Fruit fly (Drosophila melanogaster) whole organism, embryonic: ENCODE results near the gene CG10280.

Source experiments
- Atf-2 ChIP-seq: fragments of 200-800 bp; sonication (Bioruptor generic); optimal IDR thresholded peaks from 2 replicates; lab custom pipeline; 2016; ENCODE audit warnings: missing biosample characterization, missing genetic modification characterization
- CG10462 ChIP-seq: fragments of 200-800 bp; sonication (Bioruptor generic); optimal IDR thresholded peaks from 2 replicates; lab custom pipeline; 2016; ENCODE audit warnings: missing biosample characterization, missing genetic modification characterization
- CG12104 ChIP-seq: fragments of 200-800 bp; sonication (Bioruptor generic); optimal IDR thresholded peaks from 3 replicates; lab custom pipeline; 2016; ENCODE audit warnings: missing biosample characterization, missing genetic modification characterization
- CG1233 ChIP-seq: fragments of 200-800 bp; sonication (Bioruptor generic); optimal IDR thresholded peaks from 4 replicates; lab custom pipeline; 2018; ENCODE audit warnings: missing biosample characterization, mild to moderate bottlenecking, missing genetic modification characterization
- CG12659 ChIP-seq: fragments of 200-800 bp; sonication (Bioruptor generic); optimal IDR thresholded peaks from 3 replicates; lab custom pipeline; 2017; ENCODE audit warnings: mild to moderate bottlenecking, missing biosample characterization, missing genetic modification reagents, missing genetic modification characterization
- CG13624 ChIP-seq: fragments of 200-800 bp; sonication (Bioruptor generic); optimal IDR thresholded peaks from 2 replicates; lab custom pipeline; 2016; ENCODE audit warnings: missing biosample characterization, missing genetic modification characterization
- CG16815 ChIP-seq: fragments of 200-800 bp; sonication (Bioruptor generic); optimal IDR thresholded peaks from 3 replicates; lab custom pipeline; 2017; ENCODE audit warnings: missing biosample characterization, mild to moderate bottlenecking, missing genetic modification characterization
- CG16863 ChIP-seq: fragments of 200-800 bp; sonication (Bioruptor generic); optimal IDR thresholded peaks from 3 replicates; lab custom pipeline; 2016; ENCODE audit warnings: missing biosample characterization, missing genetic modification characterization
- CG17359 ChIP-seq: fragments of 200-800 bp; sonication (Bioruptor generic); optimal IDR thresholded peaks from 3 replicates; lab custom pipeline; 2018; ENCODE audit warnings: missing biosample characterization, mild to moderate bottlenecking, missing genetic modification characterization, moderate library complexity
- CG18011 ChIP-seq: fragments of 200-800 bp; sonication (Bioruptor generic); optimal IDR thresholded peaks from 2 replicates; lab custom pipeline; 2017; ENCODE audit warnings: missing biosample characterization, missing genetic modification characterization, mild to moderate bottlenecking, moderate library complexity, missing genotype
- CG18764 ChIP-seq: fragments of 200-800 bp; sonication (Bioruptor generic); optimal IDR thresholded peaks from 3 replicates; lab custom pipeline; 2016; ENCODE audit warnings: missing biosample characterization, missing genetic modification characterization
- CG2202 ChIP-seq: fragments of 200-800 bp; sonication (Bioruptor generic); optimal IDR thresholded peaks from 2 replicates; lab custom pipeline; 2018; ENCODE audit warnings: missing biosample characterization, mild to moderate bottlenecking, missing genetic modification characterization
- CG5180 ChIP-seq: fragments of 200-800 bp; sonication (Bioruptor generic); optimal IDR thresholded peaks from 3 replicates; lab custom pipeline; 2017; ENCODE audit warnings: missing biosample characterization, missing genetic modification characterization, mild to moderate bottlenecking, moderate library complexity, missing genetic modification reagents
- CG5953 ChIP-seq: fragments of 200-800 bp; sonication (Bioruptor generic); IDR thresholded peaks from 2 replicates; pipeline ENCODE4 v1.3.6; 2022; ENCODE audit warnings: missing biosample characterization, missing genetic modification characterization
- CG6791 ChIP-seq: fragments of 200-800 bp; sonication (Bioruptor generic); IDR thresholded peaks from 3 replicates; pipeline ENCODE4 v1.3.6; 2022; ENCODE audit warnings: missing biosample characterization, missing genetic modification characterization; ENCODE audit not compliant: partially characterized antibody
- CG7745 ChIP-seq: fragments of 200-800 bp; sonication (Bioruptor generic); optimal IDR thresholded peaks from 2 replicates; lab custom pipeline; 2018; ENCODE audit warnings: missing biosample characterization, mild to moderate bottlenecking, missing genetic modification characterization, moderate library complexity
- CG9932 ChIP-seq: fragments of 200-800 bp; sonication (Bioruptor generic); IDR thresholded peaks from 2 replicates; pipeline ENCODE4 v1.3.6; 2022; ENCODE audit warnings: missing biosample characterization, missing genetic modification characterization
- D19A ChIP-seq: fragments of 200-800 bp; optimal IDR thresholded peaks from 3 replicates; lab custom pipeline; 2019; ENCODE audit warnings: missing biosample characterization, mild to moderate bottlenecking, missing genetic modification characterization, moderate library complexity
- Fer3 ChIP-seq: fragments of 200-800 bp; sonication (Bioruptor generic); optimal IDR thresholded peaks from 2 replicates; lab custom pipeline; 2018; ENCODE audit warnings: missing biosample characterization, mild to moderate bottlenecking, missing genetic modification characterization, moderate library complexity
- HHEX ChIP-seq: fragments of 200-800 bp; sonication (Bioruptor generic); optimal IDR thresholded peaks from 3 replicates; lab custom pipeline; 2017; ENCODE audit warnings: missing biosample characterization, mild to moderate bottlenecking, missing genetic modification characterization, missing genetic modification reagents
- HLH3B ChIP-seq: fragments of 200-800 bp; sonication (Bioruptor generic); IDR thresholded peaks from 2 replicates; pipeline ENCODE4 v1.3.6; 2022; ENCODE audit warnings: missing biosample characterization, missing genetic modification characterization
- Med ChIP-seq: fragments of 200-800 bp; sonication (Bioruptor generic); peaks from one replicate; lab custom pipeline; 2016; ENCODE audit warnings: missing biosample characterization, missing genetic modification characterization, mild to moderate bottlenecking, inconsistent platforms, moderate library complexity
- NC2α ChIP-seq: fragments of 200-800 bp; sonication (Bioruptor generic); optimal IDR thresholded peaks from 2 replicates; lab custom pipeline; 2016; ENCODE audit warnings: missing biosample characterization, missing genetic modification characterization
- Nf-YA ChIP-seq: fragments of 200-800 bp; sonication (Bioruptor generic); IDR thresholded peaks from 2 replicates; pipeline ENCODE4 v1.3.6; 2022; ENCODE audit warnings: missing biosample characterization, missing genetic modification characterization
- Rfx ChIP-seq: fragments of 200-800 bp; sonication (Bioruptor generic); IDR thresholded peaks from 2 replicates; pipeline ENCODE4 v1.3.6; 2022; ENCODE audit warnings: missing biosample characterization, missing genetic modification characterization
- Sry-δ ChIP-seq: fragments of 200-800 bp; sonication (Bioruptor generic); optimal IDR thresholded peaks from 2 replicates; lab custom pipeline; 2016; ENCODE audit warnings: missing biosample characterization, missing genetic modification characterization
- bbx ChIP-seq: fragments of 200-800 bp; sonication (Bioruptor generic); IDR thresholded peaks from 2 replicates; pipeline ENCODE4 v1.3.6; 2022; ENCODE audit warnings: missing biosample characterization, missing genetic modification characterization; ENCODE audit not compliant: partially characterized antibody
- bowl ChIP-seq: fragments of 200-800 bp; sonication (Bioruptor generic); IDR thresholded peaks from 2 replicates; pipeline ENCODE4 v1.3.6; 2022; ENCODE audit warnings: missing biosample characterization, missing genetic modification characterization
- cad ChIP-seq: fragments of >200 bp; optimal IDR thresholded peaks from 2 replicates; lab custom pipeline; 2017; ENCODE audit warnings: missing biosample characterization, missing genetic modification characterization
- cg ChIP-seq: fragments of 200-800 bp; sonication (Bioruptor generic); optimal IDR thresholded peaks from 3 replicates; lab custom pipeline; 2019; ENCODE audit warnings: missing biosample characterization, mild to moderate bottlenecking, missing genetic modification characterization, moderate library complexity
- ci ChIP-seq: fragments of 200-800 bp; sonication (Bioruptor generic); IDR thresholded peaks from 3 replicates; pipeline ENCODE4 v1.3.6; 2022; ENCODE audit warnings: missing biosample characterization, missing genetic modification characterization
- cwo ChIP-seq: fragments of 200-800 bp; sonication (Bioruptor generic); optimal IDR thresholded peaks from 3 replicates; lab custom pipeline; 2017; ENCODE audit warnings: missing biosample characterization, missing genetic modification characterization, mild to moderate bottlenecking, moderate library complexity, missing genetic modification reagents
- danr ChIP-seq: fragments of 200-800 bp; sonication (Bioruptor generic); IDR thresholded peaks from 2 replicates; pipeline ENCODE4 v1.3.6; 2022; ENCODE audit warnings: missing biosample characterization, missing genetic modification characterization
- fd102C ChIP-seq: fragments of 200-800 bp; sonication (Bioruptor generic); optimal IDR thresholded peaks from 2 replicates; lab custom pipeline; 2018; ENCODE audit warnings: missing biosample characterization, mild to moderate bottlenecking, missing genetic modification characterization, moderate library complexity
- gcm ChIP-seq: fragments of 200-800 bp; sonication (Bioruptor generic); optimal IDR thresholded peaks from 2 replicates; lab custom pipeline; 2019; ENCODE audit warnings: missing biosample characterization, mild to moderate bottlenecking, missing genetic modification characterization, moderate library complexity
- gem ChIP-seq: fragments of 200-800 bp; sonication (Bioruptor generic); optimal IDR thresholded peaks from 2 replicates; lab custom pipeline; 2019; ENCODE audit warnings: missing biosample characterization, mild to moderate bottlenecking, missing genetic modification characterization, moderate library complexity
- gsb-n ChIP-seq: fragments of 200-800 bp; sonication (Bioruptor generic); optimal IDR thresholded peaks from 3 replicates; lab custom pipeline; 2018; ENCODE audit warnings: missing biosample characterization, mild to moderate bottlenecking, missing genetic modification characterization
- hbn ChIP-seq: fragments of 200-800 bp; sonication (Bioruptor generic); IDR thresholded peaks from 2 replicates; pipeline ENCODE4 v1.3.6; 2022; ENCODE audit warnings: missing biosample characterization, missing genetic modification characterization; ENCODE audit not compliant: partially characterized antibody
- jigr1 ChIP-seq: fragments of 200-800 bp; sonication (Bioruptor generic); IDR thresholded peaks from 3 replicates; pipeline ENCODE4 v1.3.6; 2022; ENCODE audit warnings: missing biosample characterization, missing genetic modification characterization
- lmd ChIP-seq: fragments of 200-800 bp; sonication (Bioruptor generic); IDR thresholded peaks from 2 replicates; pipeline ENCODE4 v1.3.6; 2022; ENCODE audit warnings: missing biosample characterization, missing genetic modification characterization
- mld ChIP-seq: fragments of 200-800 bp; sonication (Bioruptor generic); IDR thresholded peaks from 3 replicates; pipeline ENCODE4 v1.3.6; 2022; ENCODE audit warnings: missing biosample characterization, missing genetic modification characterization; ENCODE audit not compliant: partially characterized antibody
- pita ChIP-seq: fragments of 200-800 bp; sonication (Bioruptor generic); optimal IDR thresholded peaks from 2 replicates; lab custom pipeline; 2017; ENCODE audit warnings: missing biosample characterization, mild to moderate bottlenecking, missing genetic modification characterization
- rib ChIP-seq: fragments of 200-800 bp; sonication (Bioruptor generic); IDR thresholded peaks from 2 replicates; pipeline ENCODE4 v1.3.6; 2022; ENCODE audit warnings: missing biosample characterization, missing genetic modification characterization
- sc ChIP-seq, 3 experiments: fragments of >200 bp in 2 of 3; fragments of 200-800 bp in 1 of 3; sonication (Bioruptor generic) in 1 of 3; optimal IDR thresholded peaks; 2 replicates in 2 of 3; 3 replicates in 1 of 3; lab custom pipeline; 2017; ENCODE audit warnings: mild to moderate bottlenecking in 1 of 3, missing biosample characterization in 1 of 3, missing genetic modification characterization in 1 of 3, missing genetic modification reagents in 1 of 3
- sim ChIP-seq: fragments of 200-800 bp; sonication (Bioruptor generic); IDR thresholded peaks from 2 replicates; pipeline ENCODE4 v1.3.6; 2022; ENCODE audit warnings: missing biosample characterization, missing genetic modification characterization
- sqz ChIP-seq: fragments of 200-800 bp; sonication (Bioruptor generic); optimal IDR thresholded peaks from 3 replicates; lab custom pipeline; 2018; ENCODE audit warnings: missing biosample characterization, mild to moderate bottlenecking, missing genetic modification characterization
- vnd ChIP-seq: fragments of 200-800 bp; sonication (Bioruptor generic); IDR thresholded peaks from 3 replicates; pipeline ENCODE4 v1.3.6; 2022; ENCODE audit warnings: missing biosample characterization, missing genetic modification characterization; ENCODE audit not compliant: partially characterized antibody
- wor ChIP-seq: fragments of 200-800 bp; sonication (Bioruptor generic); IDR thresholded peaks from 2 replicates; pipeline ENCODE4 v1.3.6; 2022; ENCODE audit warnings: missing biosample characterization, missing genetic modification characterization

The CG10280 gene

DNA sequence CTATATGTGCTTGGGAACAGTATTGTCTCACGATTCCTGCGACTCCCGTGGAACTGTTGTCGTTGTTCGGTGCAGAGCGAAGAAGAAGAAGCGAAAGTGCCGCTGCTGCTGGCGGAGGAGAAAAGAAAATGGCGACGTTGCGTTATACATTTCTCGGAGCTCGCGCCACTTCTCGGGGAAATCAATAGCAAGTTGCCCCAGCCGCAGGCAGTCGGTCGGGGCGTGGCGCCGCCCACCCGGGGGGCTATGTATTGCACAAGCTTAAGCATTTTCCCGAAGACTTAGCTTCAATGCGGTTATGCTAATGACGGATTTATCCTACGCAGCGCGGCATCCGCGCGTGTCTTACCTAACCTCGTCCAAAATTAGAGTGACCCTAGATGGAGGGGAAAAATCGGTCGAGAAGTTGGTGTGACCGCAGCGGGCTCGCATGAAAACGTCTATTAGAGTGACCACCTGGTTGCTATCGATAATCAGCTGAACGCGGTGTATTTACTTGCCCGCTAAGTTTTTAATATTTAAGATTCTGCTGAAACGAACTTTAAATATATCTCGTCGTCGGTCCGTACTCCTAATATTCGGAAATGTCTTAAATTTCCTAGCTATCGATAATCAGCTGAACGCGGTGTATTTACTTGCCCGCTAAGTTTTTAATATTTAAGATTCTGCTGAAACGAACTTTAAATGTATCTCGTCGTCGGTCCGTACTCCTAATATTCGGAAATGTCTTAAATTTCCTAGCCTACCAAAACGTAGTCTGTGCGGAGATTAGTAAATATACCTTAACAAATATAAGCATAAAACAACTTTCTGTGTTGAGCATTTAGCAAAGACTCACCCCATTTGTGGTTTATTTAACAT, 3.3 kb downstream of the CG10280 start, which contains the start of gene Rm62 (continued):
- TF ChIP-seq jigr1 (GFP tag; lab: Robert Waterston, UW) (no peak), Sry-δ (GFP tag; lab: Kevin White, UChicago) (peak; percentile 43), CG18764 (GFP tag; lab: Kevin White, UChicago) (no peak), hbn (GFP tag; lab: Robert Waterston, UW) (peak; percentile 21; the same call in 1 of the 2 replicates), sim (GFP tag; lab: Robert Waterston, UW) (no peak), rib (GFP tag; lab: Robert Waterston, UW) (peak; percentile 47; the same call in 1 of the 2 replicates), ci (GFP tag; lab: Robert Waterston, UW) (peak; percentile 80), lmd (GFP tag; lab: Robert Waterston, UW) (no peak), CG7745 (tag; lab: Kevin White, UChicago) (no peak), Rfx (GFP tag; lab: Robert Waterston, UW) (peak; percentile 49; the same call in 1 of the 2 replicates), vnd (0 out of 3 replicates have a peak, but pooled peaks have one; percentile 26), gem (tag; lab: Kevin White, UChicago) (no peak), CG12104 (GFP tag; lab: Kevin White, UChicago) (no peak), NC2α (GFP tag; lab: Kevin White, UChicago) (no peak), CG9932 (peak; percentile 21; the same call in 1 of the 2 replicates), Fer3 (tag; lab: Kevin White, UChicago) (no peak), sc (optimal IDR thresholded peaks at IDR 0.05; lab: Kevin White, UChicago) (no peak), sc (GFP tag; optimal IDR thresholded peaks at IDR 0.05; lab: Kevin White, UChicago) (no peak), CG12659 (peak; percentile 48), cad (GFP tag; lab: Kevin White, UChicago) (no peak), fd102C (no peak), Nf-YA (GFP tag; lab: Robert Waterston, UW) (no peak), CG17359 (tag; lab: Kevin White, UChicago) (no peak), bbx (GFP tag; lab: Robert Waterston, UW) (peak; percentile 66; the same call in 1 of the 2 replicates), CG10462 (GFP tag; lab: Kevin White, UChicago) (no peak), CG2202 (tag; lab: Kevin White, UChicago) (no peak), CG6791 (GFP tag; lab: Robert Waterston, UW) (peak; percentile 62; the same call in 2 of the 3 replicates), pita (GFP tag; lab: Kevin White, UChicago) (peak; percentile 20), danr (no peak), cwo (GFP tag; lab: Kevin White, UChicago) (no peak), CG16863 (GFP tag; lab: Kevin White, UChicago) (no peak), CG16815 (no peak), Atf-2 (no peak), CG13624 (peak; percentile 57), D19A (no peak), CG18011 (GFP tag; lab: Kevin White, UChicago) (no peak), HLH3B (GFP tag; lab: Robert Waterston, UW) (no peak; the same call in 1 of the 2 replicates), CG5180 (no peak), gsb-n (tag; lab: Kevin White, UChicago) (no peak), bowl (no peak), mld (no peak), cg (GFP tag; lab: Kevin White, UChicago) (no peak), Med (GFP tag; lab: Kevin White, UChicago) (peak; percentile 90), CG1233 (GFP tag; lab: Kevin White, UChicago) (peak; percentile 32), sqz (GFP tag; lab: Kevin White, UChicago) (no peak), CG5953 (GFP tag; lab: Robert Waterston, UW) (no peak), HHEX (GFP tag; lab: Kevin White, UChicago) (peak; percentile 37), gcm (GFP tag; lab: Kevin White, UChicago) (peak; percentile 48), wor (GFP tag; lab: Robert Waterston, UW) (no peak)
